Fruit fly (Drosophila melanogaster) whole organism, embryonic: ENCODE results near the gene Cad96Cb.

Experiments
- Ada2b ChIP-seq: fragments of 200-800 bp; sonication (Bioruptor generic); IDR thresholded peaks from 2 replicates; pipeline ENCODE4 v1.3.6; 2022; ENCODE audit warnings: missing biosample characterization, missing genetic modification characterization
- CG1647 ChIP-seq: fragments of 200-800 bp; sonication (Bioruptor generic); optimal IDR thresholded peaks from 3 replicates; lab custom pipeline; 2016; ENCODE audit warnings: missing biosample characterization, missing genetic modification characterization
- CG17568 ChIP-seq: fragments of 200-800 bp; sonication (Bioruptor generic); optimal IDR thresholded peaks from 2 replicates; lab custom pipeline; 2018; ENCODE audit warnings: missing biosample characterization, mild to moderate bottlenecking, missing genetic modification characterization, moderate library complexity
- Camta ChIP-seq: fragments of 200-800 bp; sonication (Bioruptor generic); optimal IDR thresholded peaks from 2 replicates; lab custom pipeline; 2016; ENCODE audit warnings: missing biosample characterization, missing genetic modification characterization
- Chrac-16 ChIP-seq: fragments of 200-800 bp; sonication (Bioruptor generic); optimal IDR thresholded peaks from 3 replicates; lab custom pipeline; 2016; ENCODE audit warnings: missing biosample characterization, missing genetic modification characterization
- D19A ChIP-seq: fragments of 200-800 bp; optimal IDR thresholded peaks from 3 replicates; lab custom pipeline; 2019; ENCODE audit warnings: missing biosample characterization, mild to moderate bottlenecking, missing genetic modification characterization, moderate library complexity
- Ets65A ChIP-seq: fragments of 200-800 bp; sonication (Bioruptor generic); peaks from one replicate; lab custom pipeline; 2016; ENCODE audit warnings: missing biosample characterization, missing genetic modification characterization
- H15 ChIP-seq: fragments of 200-800 bp; sonication (Bioruptor generic); IDR thresholded peaks from 3 replicates; pipeline ENCODE4 v1.3.6; 2022; ENCODE audit warnings: missing biosample characterization, missing genetic modification characterization
- Optix ChIP-seq: fragments of 200-800 bp; sonication (Bioruptor generic); IDR thresholded peaks from 3 replicates; pipeline ENCODE4 v1.3.6; 2022; ENCODE audit warnings: missing biosample characterization, missing genetic modification characterization
- gcm ChIP-seq: fragments of 200-800 bp; sonication (Bioruptor generic); optimal IDR thresholded peaks from 2 replicates; lab custom pipeline; 2019; ENCODE audit warnings: missing biosample characterization, mild to moderate bottlenecking, missing genetic modification characterization, moderate library complexity
- h ChIP-seq: fragments of >200 bp; optimal IDR thresholded peaks from 2 replicates; lab custom pipeline; 2017
- lab ChIP-seq: fragments of 200-800 bp; sonication (Bioruptor generic); optimal IDR thresholded peaks from 3 replicates; lab custom pipeline; 2017; ENCODE audit warnings: missing biosample characterization, missing genetic modification characterization, mild to moderate bottlenecking, moderate library complexity, missing genetic modification reagents
- pho ChIP-seq: fragments of 200-800 bp; sonication (Bioruptor generic); optimal IDR thresholded peaks from 2 replicates; lab custom pipeline; 2016; ENCODE audit warnings: missing biosample characterization, missing genetic modification characterization
- sim ChIP-seq: fragments of 200-800 bp; sonication (Bioruptor generic); IDR thresholded peaks from 2 replicates; pipeline ENCODE4 v1.3.6; 2022; ENCODE audit warnings: missing biosample characterization, missing genetic modification characterization

DNA sequence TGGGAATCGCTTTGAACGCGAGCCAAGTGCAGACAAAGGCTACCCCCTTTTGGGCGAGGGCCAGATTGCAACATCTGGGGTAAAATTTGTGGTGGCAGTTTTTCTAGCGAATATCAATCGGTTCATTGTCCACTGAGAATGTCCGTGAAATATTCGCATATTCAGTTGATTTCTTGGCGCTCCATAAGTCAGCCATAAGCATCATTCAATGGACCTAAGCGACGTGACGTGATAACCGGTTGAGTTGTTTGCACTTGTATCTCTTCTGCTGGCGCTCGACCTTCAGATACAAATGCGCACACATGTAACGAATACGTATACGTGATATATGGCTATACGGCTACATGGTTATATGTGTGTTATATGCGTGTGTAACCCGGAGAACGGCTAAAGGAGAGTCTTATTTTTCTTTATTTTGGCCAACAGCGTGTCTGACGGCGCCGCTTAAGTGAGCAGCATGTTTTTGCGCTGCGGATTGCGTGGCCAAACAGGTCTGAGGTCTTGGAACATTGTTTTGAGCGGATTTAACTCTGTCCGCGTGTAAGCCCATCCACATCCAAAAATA is 26.6 kb downstream of the Cad96Cb start:
- TF ChIP-seq sim (GFP tag; lab: Robert Waterston, UW) (no peak), lab (GFP tag; lab: Kevin White, UChicago) (no peak), pho (GFP tag; lab: Kevin White, UChicago) (no peak), Chrac-16 (GFP tag; lab: Kevin White, UChicago) (no peak), h (no peak), D19A (no peak), Optix (GFP tag; lab: Robert Waterston, UW) (no peak), Camta (no peak), gcm (GFP tag; lab: Kevin White, UChicago) (no peak), Ets65A (no peak), CG1647 (GFP tag; lab: Kevin White, UChicago) (no peak), CG17568 (GFP tag; lab: Kevin White, UChicago) (no peak), Ada2b (no peak), H15 (no peak)
